Fruit fly (Drosophila melanogaster): ENCODE results near the gene CG32379.

DNA sequence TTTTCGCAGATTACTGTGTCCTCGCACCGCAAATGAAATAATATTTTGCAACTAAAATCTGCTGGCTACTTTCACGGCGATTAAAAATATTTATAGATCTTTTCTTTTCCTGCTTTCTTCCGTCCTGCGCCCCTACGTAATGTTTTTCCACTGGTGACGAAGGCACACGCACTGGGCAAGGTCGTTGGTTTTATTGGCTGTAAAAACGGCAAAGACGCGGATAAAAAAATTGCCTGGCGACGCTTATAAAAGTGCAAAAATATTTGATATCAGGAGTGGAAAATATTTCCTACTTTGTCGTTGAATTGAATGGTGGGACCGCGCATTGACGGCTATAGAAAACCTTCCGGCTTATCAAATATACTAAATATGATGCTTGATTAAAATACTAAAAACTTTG lies 27.2 kb upstream of the CG32379 start, which contains the start of gene Sh3beta:
- no peak for TF ChIP-seq dl (GFP tag; optimal IDR thresholded peaks at IDR 0.05; ENCODE audit: insufficient read depth in 1 of 2, partially characterized antibody in 2 of 2)
- no peak for TF ChIP-seq br (GFP tag; optimal IDR thresholded peaks at IDR 0.05)
- no peak for TF ChIP-seq Dfd (GFP tag; optimal IDR thresholded peaks at IDR 0.05)
- TF ChIP-seq woc (GFP tag; optimal IDR thresholded peaks at IDR 0.05) = no peak

All from whole organism, wandering third instar larva.